Worm (Caenorhabditis elegans) whole organism, L3 larva: ENCODE data around the gene znf-207.

ENCODE experiments used
- aly-2 ChIP-seq: fragments of 150-350 bp; optimal IDR thresholded peaks from 2 replicates; lab custom pipeline; 2014; ENCODE audit warnings: missing biosample characterization, missing genetic modification characterization
- eor-1 ChIP-seq, 2 experiments: fragments of 150-350 bp; optimal IDR thresholded peaks; 2 replicates each; lab custom pipeline; 2014 to 2018; ENCODE audit warnings: missing biosample characterization in 2 of 2, missing genetic modification characterization in 2 of 2
- nhr-11 ChIP-seq: fragments of 150-350 bp; optimal IDR thresholded peaks from 2 replicates; lab custom pipeline; 2014; ENCODE audit warnings: missing biosample characterization, missing genetic modification characterization
- nhr-76 ChIP-seq: fragments of 150-350 bp; sonication (generic microtip); optimal IDR thresholded peaks from 5 replicates; lab custom pipeline; 2014; ENCODE audit warnings: missing biosample characterization, missing genetic modification characterization
- unc-62 ChIP-seq: fragments of 150-350 bp; sonication (generic microtip); optimal IDR thresholded peaks from 4 replicates; lab custom pipeline; 2014; ENCODE audit warnings: missing biosample characterization, missing genetic modification reagents, missing genetic modification characterization

DNA sequence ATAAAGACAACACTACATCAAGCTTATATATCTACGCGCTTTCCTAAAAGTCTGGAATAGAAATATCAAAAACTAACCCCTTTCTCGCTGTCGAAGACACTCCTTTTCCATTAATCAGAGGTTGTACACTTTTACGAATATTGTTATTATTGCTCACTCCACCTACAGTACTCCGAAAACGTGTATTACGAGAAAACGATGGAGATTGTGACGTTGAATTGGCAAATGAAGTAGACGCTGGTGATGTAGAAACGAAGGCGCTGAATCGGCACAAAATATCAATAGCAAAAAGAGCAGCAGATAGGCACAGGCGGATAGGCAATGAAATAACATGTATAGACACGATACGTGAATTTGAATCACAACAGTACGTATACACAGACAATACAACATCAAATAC is 33.5 kb downstream of the znf-207 start:
- TF ChIP-seq aly-2 (tag; lab: Kevin White, UChicago) (no peak), unc-62 (GFP tag; lab: Kevin White, UChicago) (no peak), eor-1 (tag; optimal IDR thresholded peaks at IDR 0.05; lab: Kevin White, UChicago) (no peak), nhr-11 (tag; lab: Kevin White, UChicago) (no peak), nhr-76 (no peak)
